Fruit fly (Drosophila melanogaster) Kc167 (cell line): ENCODE measurements around the gene Gr28a.

Source experiments
- Myc ChIP-seq: fragments of >200 bp; optimal IDR thresholded peaks from 2 replicates; lab custom pipeline; 2017; ENCODE audit warnings: missing external identifiers
- insv ChIP-seq: fragments of >200 bp; optimal IDR thresholded peaks from 3 replicates; lab custom pipeline; 2018; ENCODE audit warnings: missing external identifiers
- psq ChIP-seq: fragments of >200 bp; optimal IDR thresholded peaks from 2 replicates; lab custom pipeline; 2017; ENCODE audit warnings: missing external identifiers

DNA sequence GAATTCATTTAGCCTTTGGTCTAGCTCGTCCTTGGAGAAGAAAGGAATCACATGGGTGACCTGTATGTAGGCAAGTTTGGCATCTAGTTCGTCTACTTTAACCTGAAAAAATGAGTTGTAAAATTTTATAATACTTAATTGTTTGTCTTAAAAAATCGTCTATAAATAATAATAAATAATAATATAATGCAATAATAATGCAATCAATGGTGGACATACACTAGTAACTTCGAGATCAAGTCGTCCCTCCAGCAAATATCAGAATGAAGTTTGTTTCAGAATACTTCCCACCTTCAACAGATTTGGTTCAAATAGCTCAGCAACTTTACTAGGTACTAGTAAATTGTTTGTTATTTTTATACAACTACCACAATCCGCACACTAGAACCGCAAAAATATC is 20.4 kb upstream of the Gr28a start, which contains the start of gene CG6441:
- TF ChIP-seq insv (no peak), psq (lab: Kevin White, UChicago) (no peak), Myc (lab: Kevin White, UChicago) (no peak)
